Fruit fly (Drosophila melanogaster) whole organism, larva: ENCODE measurements around the gene CG13962.

Source experiments
- noc ChIP-seq: fragments of 200-800 bp; sonication (Bioruptor generic); optimal IDR thresholded peaks from 3 replicates; lab custom pipeline; 2019; ENCODE audit warnings: missing biosample characterization, mild to moderate bottlenecking, missing genetic modification characterization, moderate library complexity

Gene CG13962

dm6 chr2L:19764581-19765136 lies 49.7 kb downstream of the CG13962 start:
- TF ChIP-seq noc (tag; lab: Kevin White, UChicago) = no peak

DNA sequence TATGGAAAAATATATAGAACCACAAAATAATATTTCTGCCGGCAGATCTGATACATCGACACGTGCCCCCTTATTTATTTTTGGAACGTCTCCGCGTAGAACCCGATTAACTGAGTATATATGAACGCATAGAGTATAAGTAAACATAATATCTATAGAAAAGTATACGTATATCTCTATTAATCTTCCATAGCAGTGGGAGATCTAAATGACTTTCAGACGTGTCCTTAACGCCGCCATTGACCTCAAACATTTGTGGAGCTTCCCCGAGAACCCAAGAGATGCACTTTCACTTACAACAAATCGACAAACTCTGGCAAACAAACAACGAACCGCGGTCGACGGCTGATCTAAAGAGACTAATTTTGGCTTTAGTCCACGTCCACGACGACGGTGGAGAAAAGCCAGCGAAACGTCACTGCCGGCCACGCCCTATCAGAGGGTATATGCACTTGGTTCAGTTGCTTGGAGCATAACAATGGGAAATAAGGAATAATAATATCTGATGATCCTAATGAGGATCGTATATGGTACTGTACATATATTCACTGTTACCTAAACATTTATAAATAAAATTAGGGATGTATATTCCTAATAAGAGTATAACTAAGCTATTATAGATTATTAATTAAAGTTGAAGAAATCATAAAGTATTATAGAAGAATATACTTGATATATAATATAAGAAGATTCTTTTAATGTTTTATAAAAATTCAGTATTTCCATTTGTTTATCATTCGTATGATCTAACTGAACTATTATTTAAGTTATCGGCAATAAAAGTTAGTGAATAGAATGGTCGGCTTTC lies 50.4 kb downstream of the CG13962 start, which contains the start of gene fbp:
Gene fbp (minus strand): TSS at position 364 of the 808 bp plus-strand sequence.
- peak; percentile 83 for TF ChIP-seq noc (tag; lab: Kevin White, UChicago)
